Fruit fly (Drosophila melanogaster) whole organism, embryonic: Measurements from ENCODE around the gene CG5050.

Source experiments
- Ada2b ChIP-seq: fragments of 200-800 bp; sonication (Bioruptor generic); IDR thresholded peaks from 2 replicates; pipeline ENCODE4 v1.3.6; 2022; ENCODE audit warnings: missing biosample characterization, missing genetic modification characterization
- Adf1 ChIP-seq: fragments of 200-800 bp; sonication (Bioruptor generic); IDR thresholded peaks from 2 replicates; pipeline ENCODE4 v1.3.6; 2022; ENCODE audit warnings: missing biosample characterization, missing genetic modification characterization
- Atf6 ChIP-seq: fragments of 200-800 bp; sonication (Bioruptor generic); IDR thresholded peaks from 2 replicates; pipeline ENCODE4 v1.3.6; 2022; ENCODE audit warnings: missing biosample characterization, missing genetic modification characterization
- Bdp1 ChIP-seq: fragments of 200-800 bp; sonication (Bioruptor generic); optimal IDR thresholded peaks from 3 replicates; lab custom pipeline; 2016; ENCODE audit warnings: missing biosample characterization, missing genetic modification characterization
- Blimp-1 ChIP-seq: fragments of 200-800 bp; sonication (Bioruptor generic); optimal IDR thresholded peaks from 3 replicates; lab custom pipeline; 2018; ENCODE audit warnings: missing biosample characterization, missing genetic modification characterization, mild to moderate bottlenecking, moderate library complexity, missing genetic modification reagents
- C15 ChIP-seq: fragments of 200-800 bp; sonication (Bioruptor generic); IDR thresholded peaks from 3 replicates; pipeline ENCODE4 v1.3.6; 2022; ENCODE audit warnings: missing biosample characterization, missing genetic modification characterization
- CG12299 ChIP-seq: fragments of 200-800 bp; sonication (Bioruptor generic); optimal IDR thresholded peaks from 2 replicates; lab custom pipeline; 2018; ENCODE audit warnings: missing biosample characterization, mild to moderate bottlenecking, missing genetic modification characterization
- CG13624 ChIP-seq: fragments of 200-800 bp; sonication (Bioruptor generic); optimal IDR thresholded peaks from 2 replicates; lab custom pipeline; 2016; ENCODE audit warnings: missing biosample characterization, missing genetic modification characterization
- CG13775 ChIP-seq: fragments of 200-800 bp; sonication (Bioruptor generic); optimal IDR thresholded peaks from 3 replicates; lab custom pipeline; 2017; ENCODE audit warnings: missing biosample characterization, mild to moderate bottlenecking, missing genetic modification characterization
- CG14050 ChIP-seq: fragments of 200-800 bp; sonication (Bioruptor generic); IDR thresholded peaks from 3 replicates; pipeline ENCODE4 v1.3.6; 2022; ENCODE audit warnings: missing biosample characterization, missing genetic modification characterization
- CG15073 ChIP-seq: fragments of 200-800 bp; sonication (Bioruptor generic); optimal IDR thresholded peaks from 2 replicates; lab custom pipeline; 2016; ENCODE audit warnings: missing biosample characterization, missing genetic modification characterization
- CG1602 ChIP-seq: fragments of 200-800 bp; sonication (Bioruptor generic); optimal IDR thresholded peaks from 3 replicates; lab custom pipeline; 2016; ENCODE audit warnings: missing biosample characterization, missing genetic modification characterization
- CG18262 ChIP-seq: fragments of 200-800 bp; optimal IDR thresholded peaks from 3 replicates; lab custom pipeline; 2019; ENCODE audit warnings: missing biosample characterization, mild to moderate bottlenecking, missing genetic modification characterization, moderate library complexity
- CG2202 ChIP-seq: fragments of 200-800 bp; sonication (Bioruptor generic); optimal IDR thresholded peaks from 2 replicates; lab custom pipeline; 2018; ENCODE audit warnings: missing biosample characterization, mild to moderate bottlenecking, missing genetic modification characterization
- CG30431 ChIP-seq: fragments of 200-800 bp; sonication (Bioruptor generic); optimal IDR thresholded peaks from 2 replicates; lab custom pipeline; 2017; ENCODE audit warnings: missing biosample characterization, missing genetic modification characterization
- CG3281 ChIP-seq: fragments of 200-800 bp; sonication (Bioruptor generic); optimal IDR thresholded peaks from 3 replicates; lab custom pipeline; 2017; ENCODE audit warnings: missing biosample characterization, mild to moderate bottlenecking, missing genetic modification characterization
- CG4404 ChIP-seq: fragments of 200-800 bp; sonication (Bioruptor generic); IDR thresholded peaks from 2 replicates; pipeline ENCODE4 v1.3.6; 2022; ENCODE audit warnings: missing biosample characterization, missing genetic modification characterization
- CG4730 ChIP-seq: fragments of 200-800 bp; sonication (Bioruptor generic); IDR thresholded peaks from 2 replicates; pipeline ENCODE4 v1.3.6; 2022; ENCODE audit warnings: missing biosample characterization, missing genetic modification characterization
- CG5180 ChIP-seq: fragments of 200-800 bp; sonication (Bioruptor generic); optimal IDR thresholded peaks from 3 replicates; lab custom pipeline; 2017; ENCODE audit warnings: missing biosample characterization, missing genetic modification characterization, mild to moderate bottlenecking, moderate library complexity, missing genetic modification reagents
- CG6765 ChIP-seq: fragments of 200-800 bp; sonication (Bioruptor generic); optimal IDR thresholded peaks from 3 replicates; lab custom pipeline; 2017; ENCODE audit warnings: missing biosample characterization, mild to moderate bottlenecking, missing genetic modification characterization
- CG6791 ChIP-seq: fragments of 200-800 bp; sonication (Bioruptor generic); IDR thresholded peaks from 3 replicates; pipeline ENCODE4 v1.3.6; 2022; ENCODE audit warnings: missing biosample characterization, missing genetic modification characterization; ENCODE audit not compliant: partially characterized antibody
- CG6854 ChIP-seq: fragments of 200-800 bp; sonication (Bioruptor generic); optimal IDR thresholded peaks from 3 replicates; lab custom pipeline; 2017; ENCODE audit warnings: missing biosample characterization, mild to moderate bottlenecking, missing genetic modification characterization
- CG8089 ChIP-seq: fragments of 200-800 bp; sonication (Bioruptor generic); optimal IDR thresholded peaks from 3 replicates; lab custom pipeline; 2016; ENCODE audit warnings: missing biosample characterization, missing genetic modification characterization
- Dip2 ChIP-seq: fragments of 200-800 bp; sonication (Bioruptor generic); IDR thresholded peaks from 2 replicates; pipeline ENCODE4 v1.3.6; 2022; ENCODE audit warnings: missing biosample characterization, missing genetic modification characterization
- Elba2 ChIP-seq: fragments of 200-800 bp; sonication (Bioruptor generic); optimal IDR thresholded peaks from 3 replicates; lab custom pipeline; 2016; ENCODE audit warnings: missing biosample characterization, missing genetic modification characterization
- HmgZ ChIP-seq: fragments of 200-800 bp; sonication (Bioruptor generic); optimal IDR thresholded peaks from 2 replicates; lab custom pipeline; 2018; ENCODE audit warnings: missing biosample characterization, mild to moderate bottlenecking, missing genetic modification characterization
- Oli ChIP-seq: fragments of 200-800 bp; sonication (Bioruptor generic); optimal IDR thresholded peaks from 2 replicates; lab custom pipeline; 2018; ENCODE audit warnings: missing biosample characterization, mild to moderate bottlenecking, missing genetic modification characterization, moderate library complexity
- Poxn ChIP-seq: fragments of 200-800 bp; sonication (Bioruptor generic); IDR thresholded peaks from 2 replicates; pipeline ENCODE4 v1.3.6; 2022; ENCODE audit warnings: missing biosample characterization, missing genetic modification characterization
- Ptx1 ChIP-seq: fragments of 200-800 bp; sonication (Bioruptor generic); IDR thresholded peaks from 2 replicates; pipeline ENCODE4 v1.3.6; 2022; ENCODE audit warnings: missing biosample characterization, missing genetic modification characterization
- Sry-β ChIP-seq: fragments of 200-800 bp; sonication (Bioruptor generic); optimal IDR thresholded peaks from 2 replicates; lab custom pipeline; 2018; ENCODE audit warnings: missing biosample characterization, mild to moderate bottlenecking, missing genetic modification characterization, moderate library complexity
- Sry-δ ChIP-seq: fragments of 200-800 bp; sonication (Bioruptor generic); optimal IDR thresholded peaks from 2 replicates; lab custom pipeline; 2016; ENCODE audit warnings: missing biosample characterization, missing genetic modification characterization
- TFAM ChIP-seq: fragments of 200-800 bp; sonication (Bioruptor generic); optimal IDR thresholded peaks from 2 replicates; lab custom pipeline; 2017; ENCODE audit warnings: missing biosample characterization, missing genetic modification characterization, inconsistent platforms
- aop ChIP-seq: fragments of 200-800 bp; sonication (Bioruptor generic); IDR thresholded peaks from 2 replicates; pipeline ENCODE4 v1.3.6; 2022; ENCODE audit warnings: missing biosample characterization, missing genetic modification characterization
- ap ChIP-seq: fragments of 200-800 bp; sonication (Bioruptor generic); IDR thresholded peaks from 2 replicates; pipeline ENCODE4 v1.3.6; 2022; ENCODE audit warnings: missing biosample characterization, missing genetic modification characterization
- btn ChIP-seq: fragments of 200-800 bp; sonication (Bioruptor generic); optimal IDR thresholded peaks from 2 replicates; lab custom pipeline; 2016; ENCODE audit warnings: missing biosample characterization, missing genetic modification characterization
- cato ChIP-seq: fragments of 200-800 bp; sonication (Bioruptor generic); optimal IDR thresholded peaks from 2 replicates; lab custom pipeline; 2016; ENCODE audit warnings: missing biosample characterization, missing genetic modification characterization, borderline replicate concordance
- crc ChIP-seq: fragments of 200-800 bp; sonication (Bioruptor generic); optimal IDR thresholded peaks from 2 replicates; lab custom pipeline; 2016; ENCODE audit warnings: missing biosample characterization, missing genetic modification characterization
- dmrt11E ChIP-seq: fragments of 200-800 bp; sonication (Bioruptor generic); optimal IDR thresholded peaks from 3 replicates; lab custom pipeline; 2018; ENCODE audit warnings: missing biosample characterization, mild to moderate bottlenecking, missing genetic modification characterization, moderate library complexity
- ewg ChIP-seq: fragments of 200-800 bp; sonication (Bioruptor generic); optimal IDR thresholded peaks from 3 replicates; lab custom pipeline; 2017; ENCODE audit warnings: mild to moderate bottlenecking, missing biosample characterization, missing genetic modification reagents, missing genetic modification characterization
- her ChIP-seq: fragments of 200-800 bp; sonication (Bioruptor generic); optimal IDR thresholded peaks from 2 replicates; lab custom pipeline; 2016; ENCODE audit warnings: missing biosample characterization, missing genetic modification characterization
- ken ChIP-seq: fragments of 200-800 bp; sonication (Bioruptor generic); IDR thresholded peaks from 3 replicates; pipeline ENCODE4 v1.3.6; 2022; ENCODE audit warnings: missing biosample characterization, missing genetic modification characterization
- maf-S ChIP-seq: fragments of 200-800 bp; sonication (Bioruptor generic); optimal IDR thresholded peaks from 2 replicates; lab custom pipeline; 2016; ENCODE audit warnings: missing biosample characterization, missing genetic modification characterization
- pfk ChIP-seq: fragments of 200-800 bp; sonication (Bioruptor generic); optimal IDR thresholded peaks from 2 replicates; lab custom pipeline; 2018; ENCODE audit warnings: missing biosample characterization, mild to moderate bottlenecking, missing genetic modification characterization, moderate library complexity
- pros ChIP-seq: fragments of 200-800 bp; sonication (Bioruptor generic); optimal IDR thresholded peaks from 3 replicates; lab custom pipeline; 2019; ENCODE audit warnings: missing biosample characterization, mild to moderate bottlenecking, missing genetic modification characterization, moderate library complexity
- ranshi ChIP-seq: fragments of 200-800 bp; sonication (Bioruptor generic); IDR thresholded peaks from 2 replicates; pipeline ENCODE4 v1.3.6; 2022; ENCODE audit warnings: missing biosample characterization, missing genetic modification characterization
- stwl ChIP-seq: fragments of 200-800 bp; sonication (Bioruptor generic); optimal IDR thresholded peaks from 3 replicates; lab custom pipeline; 2018; ENCODE audit warnings: missing biosample characterization, mild to moderate bottlenecking, missing genetic modification characterization, moderate library complexity
- vnd ChIP-seq: fragments of 200-800 bp; sonication (Bioruptor generic); IDR thresholded peaks from 3 replicates; pipeline ENCODE4 v1.3.6; 2022; ENCODE audit warnings: missing biosample characterization, missing genetic modification characterization; ENCODE audit not compliant: partially characterized antibody
- vvl ChIP-seq: fragments of 200-800 bp; sonication (Bioruptor generic); IDR thresholded peaks from 2 replicates; pipeline ENCODE4 v1.3.6; 2022; ENCODE audit warnings: missing biosample characterization, missing genetic modification characterization
- zfh1 ChIP-seq: fragments of 200-800 bp; sonication (Bioruptor generic); IDR thresholded peaks from 3 replicates; pipeline ENCODE4 v1.3.6; 2022; ENCODE audit warnings: missing biosample characterization, missing genetic modification characterization

CG5050 gene

DNA sequence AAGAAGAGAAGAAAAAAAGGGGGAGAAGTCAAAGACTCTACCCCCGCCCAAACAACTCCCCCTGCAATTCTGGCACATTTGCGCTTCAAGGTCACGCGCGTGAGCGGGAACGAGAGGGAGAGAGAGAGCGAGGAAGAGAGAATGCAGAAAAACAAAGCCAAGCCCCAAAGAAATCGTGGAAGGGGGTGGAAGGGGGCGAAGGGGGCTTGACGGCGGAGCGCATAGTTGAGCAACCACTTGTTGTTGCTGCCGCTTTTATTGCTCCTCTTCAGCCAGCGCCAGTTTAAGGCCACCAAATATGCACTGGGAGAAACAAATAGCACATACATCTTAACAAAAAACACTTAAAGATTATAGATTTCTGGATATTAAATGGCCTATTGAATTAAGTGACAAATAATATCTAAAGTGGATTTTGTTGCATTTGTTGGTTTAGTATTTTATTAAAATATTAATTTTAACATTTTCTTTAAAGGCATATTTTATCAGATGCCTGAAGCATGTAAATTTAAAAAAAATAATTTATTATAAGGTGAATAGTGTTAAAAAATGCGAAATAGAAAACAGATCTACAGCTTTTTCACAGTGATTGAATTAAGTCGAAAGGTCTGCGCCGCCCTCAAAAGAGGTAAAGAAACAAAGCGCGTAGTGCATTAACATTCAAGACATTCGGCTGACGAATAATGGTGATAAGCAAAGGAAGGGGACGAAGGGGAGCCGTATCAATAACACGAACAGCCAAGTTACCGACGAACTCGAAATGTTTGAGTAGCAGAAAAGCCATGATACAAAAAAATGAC lies 22.7 kb upstream of the CG5050 start (continued):
- TF ChIP-seq CG4730 (GFP tag; lab: Robert Waterston, UW) = peak; percentile 93
- peak; percentile 25 for TF ChIP-seq maf-S
- peak; percentile 52; the same call in 2 of the 3 replicates for TF ChIP-seq ken (GFP tag; lab: Robert Waterston, UW)
- TF ChIP-seq Poxn (GFP tag; lab: Robert Waterston, UW) = peak; percentile 51; the same call in 1 of the 2 replicates
- TF ChIP-seq stwl (tag; lab: Kevin White, UChicago) = peak; percentile 19
- TF ChIP-seq ap (GFP tag; lab: Robert Waterston, UW) = peak; percentile 92
- peak; percentile 44 for TF ChIP-seq CG30431 (GFP tag; lab: Kevin White, UChicago)
- TF ChIP-seq her = no peak
- TF ChIP-seq Atf6 (GFP tag; lab: Robert Waterston, UW) = peak; percentile 93
- TF ChIP-seq CG2202 (tag; lab: Kevin White, UChicago) = peak; percentile 89
- TF ChIP-seq CG13775 (GFP tag; lab: Kevin White, UChicago) = peak; percentile 92
- peak; percentile 84 for TF ChIP-seq ewg (GFP tag; lab: Kevin White, UChicago)
- TF ChIP-seq CG3281 (GFP tag; lab: Kevin White, UChicago) = peak; percentile 94
- TF ChIP-seq CG1602 (GFP tag; lab: Kevin White, UChicago) = peak; percentile 84
- peak; percentile 94 for TF ChIP-seq CG6765
- TF ChIP-seq Ada2b (GFP tag; lab: Robert Waterston, UW) = peak; percentile 94
- TF ChIP-seq CG13624 = no peak
- no peak for TF ChIP-seq vnd (GFP tag; lab: Robert Waterston, UW)
- TF ChIP-seq ranshi (GFP tag; lab: Robert Waterston, UW) = peak; percentile 92
- 0 out of 2 replicates have a peak, but pooled peaks have one; percentile 67 for TF ChIP-seq aop (GFP tag; lab: Robert Waterston, UW)
- peak; percentile 57 for TF ChIP-seq pros
- TF ChIP-seq CG15073 (GFP tag; lab: Kevin White, UChicago) = peak; percentile 35
- TF ChIP-seq CG14050 (GFP tag; lab: Robert Waterston, UW) = peak; percentile 80
- peak; percentile 9 for TF ChIP-seq crc
- no peak for TF ChIP-seq Sry-δ (GFP tag; lab: Kevin White, UChicago)
- TF ChIP-seq CG12299 (tag; lab: Kevin White, UChicago) = peak; percentile 79
- peak; percentile 88 for TF ChIP-seq HmgZ
- TF ChIP-seq dmrt11E (tag; lab: Kevin White, UChicago) = peak; percentile 85
- TF ChIP-seq pfk (GFP tag; lab: Kevin White, UChicago) = no peak
- peak; percentile 54; the same call in 2 of the 3 replicates for TF ChIP-seq zfh1 (GFP tag; lab: Robert Waterston, UW)
- TF ChIP-seq CG8089 (GFP tag; lab: Kevin White, UChicago) = peak; percentile 50
- no peak for TF ChIP-seq btn
- no peak for TF ChIP-seq CG6791 (GFP tag; lab: Robert Waterston, UW)
- TF ChIP-seq Adf1 (GFP tag; lab: Robert Waterston, UW) = peak; percentile 47
- peak; percentile 65 for TF ChIP-seq Sry-β (GFP tag; lab: Kevin White, UChicago)
- peak; percentile 98 for TF ChIP-seq Oli
- peak; percentile 78 for TF ChIP-seq TFAM (GFP tag; lab: Kevin White, UChicago)
- peak; percentile 95 for TF ChIP-seq CG6854 (GFP tag; lab: Kevin White, UChicago)
- peak; percentile 81 for TF ChIP-seq vvl
- TF ChIP-seq CG5180 (GFP tag; lab: Kevin White, UChicago) = peak; percentile 92
- TF ChIP-seq CG4404 = peak; percentile 77
- TF ChIP-seq Blimp-1 = peak; percentile 97
- TF ChIP-seq Ptx1 (GFP tag; lab: Robert Waterston, UW) = peak; percentile 83
- peak; percentile 40; the same call in 1 of the 2 replicates for TF ChIP-seq Dip2 (GFP tag; lab: Robert Waterston, UW)
- TF ChIP-seq Bdp1 (GFP tag; lab: Kevin White, UChicago) = peak; percentile 26
- TF ChIP-seq cato = peak; percentile 85
- TF ChIP-seq CG18262 = peak; percentile 99
- TF ChIP-seq C15 (GFP tag; lab: Robert Waterston, UW) = peak; percentile 72; the same call in 1 of the 3 replicates
- no peak for TF ChIP-seq Elba2
